Worm (Caenorhabditis elegans): ENCODE results near the gene F14D7.6.

Gene F14D7.6

DNA sequence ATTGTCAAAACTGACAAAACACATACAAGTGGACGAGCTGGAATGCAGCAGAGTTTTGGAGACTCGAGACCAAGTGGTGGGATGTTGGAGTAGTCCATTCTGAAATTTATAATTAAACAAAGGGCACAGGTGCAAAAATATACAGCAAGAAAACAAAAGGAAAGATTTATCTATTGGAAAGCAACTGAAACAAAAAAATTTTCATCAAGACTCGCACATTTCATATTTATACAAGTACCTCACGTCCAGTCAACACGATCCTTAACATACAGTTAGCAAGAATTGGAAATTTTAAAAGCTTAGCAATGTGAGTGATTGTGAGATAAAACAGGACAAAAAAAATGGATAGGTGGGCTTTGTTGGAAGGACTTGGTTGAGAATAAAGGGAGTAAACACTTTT, 13.0 kb downstream of the F14D7.6 start, which contains the start of gene F47B8.1:
TSS of gene F47B8.1 (minus strand) at position 101 of the 400 bp plus-strand sequence.
- TF ChIP-seq fkh-2 (tag; optimal IDR thresholded peaks at IDR 0.05) (no peak), fkh-10 (GFP tag; optimal IDR thresholded peaks at IDR 0.05) (no peak)

DNA sequence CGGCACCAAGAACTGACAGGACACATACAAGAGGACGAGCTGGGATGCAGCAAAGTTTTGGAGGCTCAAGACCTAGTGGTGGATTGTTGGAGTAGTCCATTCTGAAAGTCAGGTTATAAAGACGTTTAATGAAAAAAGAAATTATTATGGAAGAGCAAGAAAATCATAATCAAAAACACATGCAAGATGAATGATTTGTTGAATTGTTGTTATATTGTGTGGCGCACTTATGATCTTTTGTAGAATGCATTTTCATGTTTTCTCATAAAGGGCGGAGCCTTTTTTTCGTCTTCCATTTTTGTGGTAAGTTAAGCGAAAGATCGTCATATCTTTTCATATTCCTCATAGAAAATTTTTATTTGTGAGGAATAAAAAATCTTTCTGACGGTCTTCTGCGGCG, 15.3 kb downstream of the F14D7.6 start, which contains the start of gene F47B8.2:
TSS of gene F47B8.2 (minus strand) at position 101 of the 400 bp plus-strand sequence.
- TF ChIP-seq lin-15B (tag; optimal IDR thresholded peaks at IDR 0.05) (no peak), nhr-23 (tag; optimal IDR thresholded peaks at IDR 0.05) (no peak), nhr-237 (tag; optimal IDR thresholded peaks at IDR 0.05) (no peak), nhr-77 (tag; optimal IDR thresholded peaks at IDR 0.05) (no peak), nhr-11 (tag; optimal IDR thresholded peaks at IDR 0.05) (no peak), fkh-2 (tag; optimal IDR thresholded peaks at IDR 0.05) (no peak), nhr-76 (tag; optimal IDR thresholded peaks at IDR 0.05) (no peak), ceh-28 (tag; optimal IDR thresholded peaks at IDR 0.05) (no peak), zag-1 (tag; optimal IDR thresholded peaks at IDR 0.05) (no peak), sea-2 (GFP tag; optimal IDR thresholded peaks at IDR 0.05) (no peak), ztf-11 (tag; optimal IDR thresholded peaks at IDR 0.05) (no peak), nhr-25 (tag; optimal IDR thresholded peaks at IDR 0.05) (no peak), jun-1 (tag; optimal IDR thresholded peaks at IDR 0.05) (no peak), ama-1 (optimal IDR thresholded peaks at IDR 0.05) (no peak), elt-3 (tag; optimal IDR thresholded peaks at IDR 0.05) (no peak), skn-1 (tag; optimal IDR thresholded peaks at IDR 0.05) (no peak), elt-1 (tag; optimal IDR thresholded peaks at IDR 0.05) (no peak), pha-4 (tag; optimal IDR thresholded peaks at IDR 0.05) (no peak)

DNA sequence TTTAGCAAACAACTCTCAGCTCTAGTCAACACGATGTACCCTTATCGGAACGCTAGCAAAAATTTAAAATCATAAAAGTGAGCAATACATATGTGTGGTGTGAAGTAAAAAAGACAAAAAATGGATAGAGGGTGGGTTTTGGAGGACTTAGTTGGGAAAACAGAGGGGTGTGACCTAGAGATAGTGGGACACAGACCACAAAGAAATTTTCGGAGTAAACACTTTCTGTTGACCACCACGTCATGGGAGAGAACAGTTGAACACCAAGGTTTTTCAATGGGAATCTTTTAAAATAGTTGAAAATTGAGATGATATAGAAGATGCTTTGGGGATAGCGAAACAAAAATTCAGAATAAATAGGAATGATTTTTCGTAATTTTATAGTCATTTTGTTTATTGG, 16.0 kb downstream of the F14D7.6 start:
- peak; percentile 41 for TF ChIP-seq snpc-4 (tag; optimal IDR thresholded peaks at IDR 0.05)
- TF ChIP-seq pha-4 (tag; optimal IDR thresholded peaks at IDR 0.05) = peak; percentile 71
- TF ChIP-seq nfya-1 (tag; optimal IDR thresholded peaks at IDR 0.05; ENCODE audit: insufficient read depth) = peak; percentile 11
- TF ChIP-seq nhr-28 (tag; optimal IDR thresholded peaks at IDR 0.05) = no peak
- no peak for TF ChIP-seq ceh-28 (tag; optimal IDR thresholded peaks at IDR 0.05)

- TF ChIP-seq sea-2 (GFP tag; optimal IDR thresholded peaks at IDR 0.05) = no peak
- no peak for TF ChIP-seq egl-5 (tag; optimal IDR thresholded peaks at IDR 0.05)
- TF ChIP-seq nhr-28 (tag; optimal IDR thresholded peaks at IDR 0.05) = no peak
- TF ChIP-seq ztf-4 (tag; optimal IDR thresholded peaks at IDR 0.05) = no peak
- TF ChIP-seq lsy-12 (tag; optimal IDR thresholded peaks at IDR 0.05) = no peak
- no peak for TF ChIP-seq unc-39 (tag; optimal IDR thresholded peaks at IDR 0.05)
These were observed 16.4 kb downstream of the F14D7.6 start for ce11 chrV:14317621-14318020.

DNA sequence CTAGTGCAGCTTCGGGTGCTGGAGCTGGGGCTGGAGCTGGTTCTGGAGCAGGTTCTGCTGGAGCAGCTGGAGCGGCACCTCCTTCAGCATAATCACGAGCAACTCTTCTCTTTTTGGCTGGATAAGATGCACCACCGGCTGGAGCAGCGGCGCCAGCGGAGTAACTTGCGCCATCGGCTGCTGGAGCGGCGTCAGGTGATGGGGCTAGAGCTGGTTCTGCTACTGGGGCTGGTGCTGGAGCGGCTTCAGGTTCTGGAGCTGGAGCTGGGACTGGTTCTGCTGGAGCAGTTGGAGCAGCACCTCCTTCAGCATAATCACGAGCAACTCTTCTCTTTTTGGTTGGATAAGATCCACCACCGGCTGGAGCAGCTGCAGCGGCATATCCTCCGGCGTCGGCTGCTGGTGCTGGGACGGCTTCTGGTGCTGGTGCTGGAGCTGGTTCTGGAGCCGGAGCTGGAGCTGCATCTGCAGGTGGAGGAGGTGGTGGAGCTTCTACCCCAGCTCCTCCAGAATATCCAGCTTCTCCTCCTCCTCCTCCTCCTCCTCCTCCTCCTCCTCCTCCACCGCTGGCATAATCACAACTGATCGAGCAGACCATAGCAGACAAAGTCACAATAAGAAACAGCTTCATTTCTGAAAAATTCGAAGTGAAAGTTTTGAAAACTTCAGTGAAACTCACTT, 18.0 kb downstream of the F14D7.6 start, which contains the start of gene F47B8.13:
TSS of gene F47B8.13 (minus strand) at position 631 of the 681 bp plus-strand sequence.
- TF ChIP-seq zag-1 (tag; optimal IDR thresholded peaks at IDR 0.05) (no peak), ceh-28 (tag; optimal IDR thresholded peaks at IDR 0.05) (no peak), pqm-1 (tag; optimal IDR thresholded peaks at IDR 0.05) (no peak), fkh-2 (tag; optimal IDR thresholded peaks at IDR 0.05) (no peak), aly-2 (tag; optimal IDR thresholded peaks at IDR 0.05) (no peak), snpc-4 (tag; optimal IDR thresholded peaks at IDR 0.05) (no peak)

ce11 chrV:14320246-14320645, 19.0 kb downstream of the F14D7.6 start, which contains the start of gene F47B8.14:
F47B8.14 (plus strand) TSS chrV:14320546.
- TF ChIP-seq unc-62 (GFP tag; optimal IDR thresholded peaks at IDR 0.05) (no peak), ZK546.5 (tag; optimal IDR thresholded peaks at IDR 0.05) (no peak), fkh-2 (tag; optimal IDR thresholded peaks at IDR 0.05) (no peak), elt-1 (tag; optimal IDR thresholded peaks at IDR 0.05) (no peak), nhr-76 (tag; optimal IDR thresholded peaks at IDR 0.05) (no peak), pha-4 (tag; optimal IDR thresholded peaks at IDR 0.05) (no peak), ztf-11 (tag; optimal IDR thresholded peaks at IDR 0.05) (no peak), lin-15B (tag; optimal IDR thresholded peaks at IDR 0.05) (no peak), skn-1 (tag; optimal IDR thresholded peaks at IDR 0.05) (no peak), eor-1 (tag; optimal IDR thresholded peaks at IDR 0.05) (no peak), nhr-67 (tag; optimal IDR thresholded peaks at IDR 0.05) (no peak)

Data from whole organism, L3 larva.